Worm (Caenorhabditis elegans): ENCODE results near the gene Y82E9BR.22.
"Not testable (repeated sequence)": the region's sequence is repeated elsewhere in the genome, so short reads cannot be mapped to it uniquely, and the experiment has no call there.

Y82E9BR.22 gene

DNA sequence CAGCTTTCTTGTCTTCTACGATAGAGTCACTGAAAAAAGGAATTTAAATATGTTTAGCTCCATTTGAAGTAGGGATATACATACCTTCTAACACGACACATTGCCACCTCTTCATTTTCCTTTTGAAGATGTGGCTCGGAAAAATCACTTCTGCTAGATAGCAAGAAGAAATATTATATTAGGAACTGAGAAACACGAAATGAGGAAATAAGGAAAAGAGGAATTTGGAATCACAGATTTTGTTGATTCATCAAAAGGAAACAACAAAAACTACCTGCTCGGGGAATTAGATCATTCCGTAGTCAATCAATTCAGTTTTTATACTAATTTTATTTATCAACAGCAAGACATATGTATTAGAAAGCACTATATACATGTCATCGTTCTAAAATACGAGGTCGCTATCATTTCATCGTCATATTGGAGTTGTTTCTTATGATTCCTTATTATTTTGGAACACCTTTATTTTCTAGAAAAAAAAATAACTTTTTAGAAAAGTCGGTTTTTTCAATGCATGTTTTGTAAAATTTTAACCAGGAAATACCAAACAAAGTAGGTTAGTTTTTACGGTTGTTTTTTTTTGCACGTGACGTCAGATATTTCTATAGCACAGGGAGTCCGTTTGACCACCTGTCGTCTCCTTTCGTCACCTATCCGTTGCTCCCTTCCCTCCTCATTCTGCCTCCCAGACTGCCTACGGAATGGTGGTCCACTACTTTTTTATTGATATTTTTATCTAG, 28.3 kb downstream of the Y82E9BR.22 start, which contains the start of the genes pals-21 and Y82E9BR.6:
TSS of gene pals-21 (minus strand) at position 101 of the 740 bp plus-strand sequence.
TSS of gene Y82E9BR.6 (plus strand) at position 690 of the 740 bp plus-strand sequence.
- no peak for TF ChIP-seq ceh-91 (GFP tag; IDR thresholded peaks at IDR 0.05)
- 0 out of 2 replicates have a peak, but pooled peaks have one; percentile 8 for TF ChIP-seq cebp-2 (GFP tag; IDR thresholded peaks at IDR 0.05)

- TF ChIP-seq ceh-58, attf-6, nfya-2 (GFP tag; IDR thresholded peaks at IDR 0.05): not testable (repeated sequence)
Observed at ce11 chrIII:1377903-1378302, 31.1 kb downstream of the Y82E9BR.22 start, which contains the start of gene pals-40. Gene pals-40, minus strand, starts transcription at chrIII:1378003.

- not testable (repeated sequence) for TF ChIP-seq madf-3, dox-1, hmg-20 (GFP tag; IDR thresholded peaks at IDR 0.05)
Observed at ce11 chrIII:1375491-1375890, 33.5 kb downstream of the Y82E9BR.22 start, which contains the start of gene Y82E9BR.10. Gene Y82E9BR.10, minus strand, starts transcription at chrIII:1375591.

DNA sequence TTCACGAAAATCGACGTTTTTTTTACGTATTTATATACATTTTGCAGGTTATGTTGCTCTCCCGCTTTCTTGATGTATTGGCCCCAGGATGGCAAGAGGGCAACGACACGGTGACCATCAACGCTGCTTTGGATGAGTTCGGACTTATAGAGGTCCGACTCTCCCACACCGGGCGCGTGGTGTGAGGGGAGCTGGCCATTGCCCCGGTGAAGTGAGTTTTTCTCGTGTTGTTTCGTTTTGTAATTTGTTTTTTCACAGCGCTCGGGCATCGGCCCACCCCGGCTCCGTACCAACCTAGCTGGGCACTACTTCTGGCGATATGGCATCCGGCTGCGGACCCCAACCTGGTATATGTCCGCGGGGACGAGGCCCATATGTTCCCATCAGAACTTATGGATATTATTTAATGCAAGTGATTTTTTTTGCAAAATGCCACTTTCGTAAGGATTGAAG, 34.7 kb downstream of the Y82E9BR.22 start, which contains the start of gene Y82E9BR.20:
TSS of gene Y82E9BR.20 (plus strand) at position 51 of the 453 bp plus-strand sequence.
- TF ChIP-seq rpc-1 (optimal IDR thresholded peaks at IDR 0.05): no peak
- no peak for TF ChIP-seq rpc-1 (tag; optimal IDR thresholded peaks at IDR 0.05)
- TF ChIP-seq zfh-2 (GFP tag; conservative IDR thresholded peaks at IDR 0.05): peak; percentile 67
- TF ChIP-seq sptf-2 (GFP tag; optimal IDR thresholded peaks at IDR 0.05): no peak
- no peak for TF ChIP-seq madf-6 (GFP tag; IDR thresholded peaks at IDR 0.05)

DNA sequence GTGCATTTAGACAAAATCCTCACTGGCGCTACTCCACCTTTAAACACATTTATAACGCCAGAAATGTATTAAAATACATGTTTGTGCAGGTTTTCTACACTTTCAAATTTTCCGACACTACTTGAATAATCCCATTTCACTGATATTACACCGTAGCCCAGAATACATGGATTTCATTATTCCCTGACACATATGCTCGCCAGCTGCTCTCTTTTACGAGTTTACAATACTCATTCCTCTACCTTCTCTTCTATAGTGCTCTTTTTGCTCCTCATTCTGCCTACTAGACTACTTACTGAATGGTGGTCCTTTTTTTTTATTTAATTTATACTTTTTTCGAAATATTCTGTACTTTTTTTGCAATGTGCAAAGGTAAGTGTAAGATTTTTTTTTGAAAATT, 36.5 kb downstream of the Y82E9BR.22 start:
- no peak for TF ChIP-seq xnd-1 (tag; optimal IDR thresholded peaks at IDR 0.05)
- no peak for TF ChIP-seq cebp-2 (GFP tag; IDR thresholded peaks at IDR 0.05)
- no peak for TF ChIP-seq lin-35 (GFP tag; optimal IDR thresholded peaks at IDR 0.05)
- TF ChIP-seq snpc-1.1 (tag; optimal IDR thresholded peaks at IDR 0.05; ENCODE audit: insufficient read depth): no peak
- no peak for TF ChIP-seq ztf-25 (GFP tag; IDR thresholded peaks at IDR 0.05)
- no peak for TF ChIP-seq F49E8.2 (tag; optimal IDR thresholded peaks at IDR 0.05; ENCODE audit: insufficient read depth)
- TF ChIP-seq chd-7 (tag; optimal IDR thresholded peaks at IDR 0.05): no peak
- TF ChIP-seq egl-18 (GFP tag; IDR thresholded peaks at IDR 0.05): no peak
- TF ChIP-seq dpff-1 (tag; optimal IDR thresholded peaks at IDR 0.05): no peak
- TF ChIP-seq F39B2.1 (GFP tag; IDR thresholded peaks at IDR 0.05): no peak
- TF ChIP-seq Y67H2A.10 (GFP tag; conservative IDR thresholded peaks at IDR 0.05): no peak
- no peak for TF ChIP-seq T07F8.4 (tag; optimal IDR thresholded peaks at IDR 0.05)
- TF ChIP-seq F22D6.2 (tag; optimal IDR thresholded peaks at IDR 0.05): no peak
- no peak for TF ChIP-seq C17E4.6 (GFP tag; IDR thresholded peaks at IDR 0.05)
- TF ChIP-seq attf-5 (GFP tag; optimal IDR thresholded peaks at IDR 0.05): no peak
- no peak for TF ChIP-seq attf-6 (GFP tag; IDR thresholded peaks at IDR 0.05)
- TF ChIP-seq B0261.1 (tag; optimal IDR thresholded peaks at IDR 0.05): no peak

DNA sequence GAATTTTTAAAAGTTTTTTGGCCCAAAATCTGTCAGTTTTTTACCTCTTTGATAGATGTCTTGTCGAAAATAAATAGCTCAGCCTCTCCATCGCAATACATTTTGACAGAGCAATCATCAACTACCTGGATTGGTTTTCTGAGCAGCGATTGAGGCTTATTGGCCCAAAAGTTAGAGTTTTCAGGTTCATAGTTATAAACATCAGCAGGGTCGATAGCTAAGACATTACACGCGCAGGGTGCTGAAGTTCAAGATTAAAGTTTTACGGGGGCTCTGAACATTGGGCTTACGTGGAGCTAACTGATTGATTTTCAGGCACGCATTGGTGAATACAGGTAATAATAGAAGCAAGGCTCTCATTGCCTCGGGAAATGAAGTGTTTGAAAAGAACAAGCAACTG, 49.4 kb downstream of the Y82E9BR.22 start, which contains the start of gene Y82E9BR.9:
TSS of gene Y82E9BR.9 (minus strand) at position 101 of the 400 bp plus-strand sequence.
- TF ChIP-seq ccch-3 (GFP tag; optimal IDR thresholded peaks at IDR 0.05) (no peak), F57A8.1 (GFP tag; optimal IDR thresholded peaks at IDR 0.05) (no peak), ztf-18 (tag; optimal IDR thresholded peaks at IDR 0.05) (no peak), Y53G8AR.9 (GFP tag; conservative IDR thresholded peaks at IDR 0.05) (no peak), lir-1 (GFP tag; conservative IDR thresholded peaks at IDR 0.05) (no peak), madf-6 (GFP tag; IDR thresholded peaks at IDR 0.05) (no peak)
